ENCODE assay signal across 1 fruit fly cellular context in the genomic region with DNA sequence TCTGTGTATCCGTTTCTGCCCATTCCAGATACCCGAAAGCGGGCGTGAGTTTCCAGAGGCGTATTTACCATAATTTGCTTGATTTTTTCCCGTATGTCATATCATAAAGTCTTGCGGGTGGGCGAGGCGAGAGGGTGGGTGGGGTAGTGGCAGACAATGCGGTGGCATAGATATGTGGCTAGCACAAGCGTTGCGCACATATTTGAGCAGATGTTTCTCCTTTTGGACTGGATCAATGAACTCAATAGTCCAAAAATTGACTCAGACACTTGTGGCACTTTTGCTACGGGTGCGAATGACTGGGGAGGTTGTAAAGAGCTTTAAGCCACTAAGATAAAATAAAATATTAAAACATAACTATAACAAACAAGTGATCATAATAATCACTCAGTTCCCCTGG.
TF ChIP-seq lines count a peak whose summit lies in the region.

No protein-coding gene starts in this region.

TF ChIP-seq in whole organism, embryonic, 481 proteins besides CTCF, POLR2A, EP300 and RAD21 (continued from another document):
- TF ChIP-seq Tbp (GFP tag; optimal IDR thresholded peaks at IDR 0.05; lab: Kevin White, UChicago) = no peak
- no peak for TF ChIP-seq CG10565 (GFP tag; optimal IDR thresholded peaks at IDR 0.05; lab: Kevin White, UChicago)
- TF ChIP-seq lmd (GFP tag; IDR thresholded peaks at IDR 0.05; lab: Robert Waterston, UW) = no peak
- peak; percentile 16 for TF ChIP-seq CG15479 (GFP tag; optimal IDR thresholded peaks at IDR 0.05; lab: Kevin White, UChicago)
- TF ChIP-seq Trl (optimal IDR thresholded peaks at IDR 0.05; lab: Kevin White, UChicago) = no peak
- no peak for TF ChIP-seq Trl (GFP tag; optimal IDR thresholded peaks at IDR 0.05; lab: Kevin White, UChicago)
- no peak for TF ChIP-seq CG9609 (GFP tag; optimal IDR thresholded peaks at IDR 0.05; lab: Kevin White, UChicago)
- no peak for TF ChIP-seq p53 (GFP tag; optimal IDR thresholded peaks at IDR 0.05; lab: Kevin White, UChicago)
- no peak for TF ChIP-seq Rfx (GFP tag; IDR thresholded peaks at IDR 0.05; lab: Robert Waterston, UW)
- no peak for TF ChIP-seq CG4404 (GFP tag; IDR thresholded peaks at IDR 0.05; lab: Robert Waterston, UW)
- no peak for TF ChIP-seq bsh (GFP tag; optimal IDR thresholded peaks at IDR 0.05; lab: Kevin White, UChicago)
- peak; percentile 9 for TF ChIP-seq Hmr (GFP tag; optimal IDR thresholded peaks at IDR 0.05; lab: Kevin White, UChicago)
- TF ChIP-seq Dbx (GFP tag; IDR thresholded peaks at IDR 0.05; lab: Robert Waterston, UW) = no peak
- no peak for TF ChIP-seq CG12942 (GFP tag; optimal IDR thresholded peaks at IDR 0.05; lab: Kevin White, UChicago)
- no peak for TF ChIP-seq tgo (GFP tag; IDR thresholded peaks at IDR 0.05; lab: Robert Waterston, UW)
- no peak for TF ChIP-seq CG31388 (GFP tag; optimal IDR thresholded peaks at IDR 0.05; lab: Kevin White, UChicago)
- no peak for TF ChIP-seq Sox102F (GFP tag; optimal IDR thresholded peaks at IDR 0.05; lab: Kevin White, UChicago)
- no peak for TF ChIP-seq pita (GFP tag; optimal IDR thresholded peaks at IDR 0.05; lab: Kevin White, UChicago)
- no peak for TF ChIP-seq Bteb2 (GFP tag; optimal IDR thresholded peaks at IDR 0.05; lab: Kevin White, UChicago)
- no peak for TF ChIP-seq D19A (tag; optimal IDR thresholded peaks at IDR 0.05; lab: Kevin White, UChicago)
- TF ChIP-seq slp2 (GFP tag; optimal IDR thresholded peaks at IDR 0.05; lab: Kevin White, UChicago) = no peak
- TF ChIP-seq tap (tag; optimal IDR thresholded peaks at IDR 0.05; lab: Kevin White, UChicago) = peak; percentile 10
- no peak for TF ChIP-seq slou (GFP tag; optimal IDR thresholded peaks at IDR 0.05; lab: Kevin White, UChicago)
- no peak for TF ChIP-seq btn (GFP tag; optimal IDR thresholded peaks at IDR 0.05; lab: Kevin White, UChicago)
- TF ChIP-seq Usf (GFP tag; optimal IDR thresholded peaks at IDR 0.05; lab: Kevin White, UChicago) = no peak
- TF ChIP-seq lbe (GFP tag; optimal IDR thresholded peaks at IDR 0.05; lab: Kevin White, UChicago) = no peak
- no peak for TF ChIP-seq Hr3 (GFP tag; optimal IDR thresholded peaks at IDR 0.05; lab: Kevin White, UChicago)
- TF ChIP-seq dysf (GFP tag; IDR thresholded peaks at IDR 0.05; lab: Robert Waterston, UW) = no peak
- no peak for TF ChIP-seq CG14860 (GFP tag; IDR thresholded peaks at IDR 0.05; lab: Robert Waterston, UW; ENCODE audit: partially characterized antibody)
- no peak for TF ChIP-seq sob (GFP tag; IDR thresholded peaks at IDR 0.05; lab: Robert Waterston, UW)
- TF ChIP-seq fd96Cb (tag; optimal IDR thresholded peaks at IDR 0.05; lab: Kevin White, UChicago) = no peak
- no peak for TF ChIP-seq CoRest (tag; optimal IDR thresholded peaks at IDR 0.05; lab: Kevin White, UChicago)
- no peak for TF ChIP-seq Aef1 (GFP tag; IDR thresholded peaks at IDR 0.05; lab: Robert Waterston, UW)
- TF ChIP-seq run (tag; optimal IDR thresholded peaks at IDR 0.05; lab: Kevin White, UChicago) = no peak
- no peak for TF ChIP-seq chm (GFP tag; IDR thresholded peaks at IDR 0.05; lab: Robert Waterston, UW)
- TF ChIP-seq CG17829 (tag; optimal IDR thresholded peaks at IDR 0.05; lab: Kevin White, UChicago) = no peak
- no peak for TF ChIP-seq esg (GFP tag; conservative IDR thresholded peaks at IDR 0.05; lab: Robert Waterston, UW)
- TF ChIP-seq CG10274 (GFP tag; optimal IDR thresholded peaks at IDR 0.05; lab: Kevin White, UChicago) = no peak
- no peak for TF ChIP-seq aop (GFP tag; IDR thresholded peaks at IDR 0.05; lab: Robert Waterston, UW)
- TF ChIP-seq CG18599 (GFP tag; optimal IDR thresholded peaks at IDR 0.05; lab: Kevin White, UChicago) = peak; percentile 37
- TF ChIP-seq gce (GFP tag; IDR thresholded peaks at IDR 0.05; lab: Robert Waterston, UW) = 0 out of 3 replicates have a peak, but pooled peaks have one; percentile 29
- TF ChIP-seq CG11247 (GFP tag; IDR thresholded peaks at IDR 0.05; lab: Robert Waterston, UW) = no peak
- TF ChIP-seq twi (tag; optimal IDR thresholded peaks at IDR 0.05; lab: Kevin White, UChicago) = peak; percentile 41
- no peak for TF ChIP-seq ham (GFP tag; IDR thresholded peaks at IDR 0.05; lab: Robert Waterston, UW)
- no peak for TF ChIP-seq rib (GFP tag; IDR thresholded peaks at IDR 0.05; lab: Robert Waterston, UW)
- no peak for TF ChIP-seq CG31441 (GFP tag; IDR thresholded peaks at IDR 0.05; lab: Robert Waterston, UW)
- TF ChIP-seq CG17568 (GFP tag; optimal IDR thresholded peaks at IDR 0.05; lab: Kevin White, UChicago) = no peak
- peak in 1 of 2 experiments; percentile 58 for TF ChIP-seq tll (GFP tag; optimal IDR thresholded peaks at IDR 0.05; lab: Kevin White, UChicago)
- no peak for TF ChIP-seq fd64A (GFP tag; optimal IDR thresholded peaks at IDR 0.05; lab: Kevin White, UChicago)
- peak; percentile 25 for TF ChIP-seq Med (GFP tag; lab: Kevin White, UChicago)
- no peak for TF ChIP-seq CG10431 (GFP tag; optimal IDR thresholded peaks at IDR 0.05; lab: Kevin White, UChicago)
- no peak for TF ChIP-seq Doc2 (GFP tag; IDR thresholded peaks at IDR 0.05; lab: Robert Waterston, UW)
- no peak for TF ChIP-seq dmrt99B (tag; optimal IDR thresholded peaks at IDR 0.05; lab: Kevin White, UChicago)
- no peak for TF ChIP-seq fu2 (GFP tag; optimal IDR thresholded peaks at IDR 0.05; lab: Kevin White, UChicago)
- no peak for TF ChIP-seq unc-4 (GFP tag; IDR thresholded peaks at IDR 0.05; lab: Robert Waterston, UW; ENCODE audit: partially characterized antibody)
- no peak for TF ChIP-seq abd-A (tag; optimal IDR thresholded peaks at IDR 0.05; lab: Kevin White, UChicago)
- no peak for TF ChIP-seq CG3995 (GFP tag; optimal IDR thresholded peaks at IDR 0.05; lab: Kevin White, UChicago)
- no peak for TF ChIP-seq Awh (GFP tag; IDR thresholded peaks at IDR 0.05; lab: Robert Waterston, UW)
- TF ChIP-seq Bgb (GFP tag; IDR thresholded peaks at IDR 0.05; lab: Robert Waterston, UW; ENCODE audit: partially characterized antibody) = no peak
- TF ChIP-seq CG9797 (GFP tag; optimal IDR thresholded peaks at IDR 0.05; lab: Kevin White, UChicago) = no peak
- TF ChIP-seq Lhr (GFP tag; optimal IDR thresholded peaks at IDR 0.05; lab: Kevin White, UChicago) = no peak
- no peak for TF ChIP-seq CG10147 (GFP tag; optimal IDR thresholded peaks at IDR 0.05; lab: Kevin White, UChicago)
